Fruit fly (Drosophila melanogaster) whole organism: ENCODE measurements around the gene RhoGAPp190.

Experiments used
- CG8478 ChIP-seq: fragments of >200 bp; optimal IDR thresholded peaks from 2 replicates; lab custom pipeline; 2018; ENCODE audit warnings: inconsistent platforms
- pan ChIP-seq: fragments of >200 bp; optimal IDR thresholded peaks from 2 replicates; lab custom pipeline; 2017
- psq ChIP-seq: fragments of >200 bp; optimal IDR thresholded peaks from 2 replicates; lab custom pipeline; 2017
- usp ChIP-seq: fragments of >200 bp; optimal IDR thresholded peaks from 2 replicates; lab custom pipeline; 2017; ENCODE audit warnings: missing biosample characterization, missing genetic modification characterization, mixed read lengths

dm6 chrX:17657050-17657696, 4.8 kb upstream of the RhoGAPp190 start, which contains the start of gene beta-Spec:
- TF ChIP-seq psq (lab: Kevin White, UChicago) = no peak
- TF ChIP-seq usp (GFP tag; lab: Kevin White, UChicago) = no peak
- TF ChIP-seq CG8478 (lab: Kevin White, UChicago) = no peak
- no peak for TF ChIP-seq pan (lab: Kevin White, UChicago)
